Fruit fly (Drosophila melanogaster) whole organism, embryonic: ENCODE data around the gene ocn.
A peak's percentile ranks its signal among the peaks of the same experiment; 100 is the strongest.

Experiments
- Blimp-1 ChIP-seq: fragments of 200-800 bp; sonication (Bioruptor generic); optimal IDR thresholded peaks from 3 replicates; lab custom pipeline; 2018; ENCODE audit warnings: missing biosample characterization, missing genetic modification characterization, mild to moderate bottlenecking, moderate library complexity, missing genetic modification reagents
- Bteb2 ChIP-seq: fragments of 200-800 bp; sonication (Bioruptor generic); optimal IDR thresholded peaks from 2 replicates; lab custom pipeline; 2016; ENCODE audit warnings: missing biosample characterization, missing genetic modification characterization
- CG12104 ChIP-seq: fragments of 200-800 bp; sonication (Bioruptor generic); optimal IDR thresholded peaks from 3 replicates; lab custom pipeline; 2016; ENCODE audit warnings: missing biosample characterization, missing genetic modification characterization
- CG13624 ChIP-seq: fragments of 200-800 bp; sonication (Bioruptor generic); optimal IDR thresholded peaks from 2 replicates; lab custom pipeline; 2016; ENCODE audit warnings: missing biosample characterization, missing genetic modification characterization
- CG15514 ChIP-seq: fragments of 200-800 bp; sonication (Bioruptor generic); optimal IDR thresholded peaks from 3 replicates; lab custom pipeline; 2017; ENCODE audit warnings: missing biosample characterization, missing genetic modification characterization, mild to moderate bottlenecking, moderate library complexity, missing genetic modification reagents
- CG16813 ChIP-seq: fragments of 200-800 bp; sonication (Bioruptor generic); IDR thresholded peaks from 3 replicates; pipeline ENCODE4 v1.3.6; 2022; ENCODE audit warnings: missing biosample characterization, missing genetic modification characterization; ENCODE audit not compliant: partially characterized antibody
- CG17385 ChIP-seq: fragments of 200-800 bp; sonication (Bioruptor generic); optimal IDR thresholded peaks from 3 replicates; lab custom pipeline; 2018; ENCODE audit warnings: missing biosample characterization, mild to moderate bottlenecking, missing genetic modification characterization
- CG1832 ChIP-seq: fragments of 200-800 bp; sonication (Bioruptor generic); optimal IDR thresholded peaks from 2 replicates; lab custom pipeline; 2017; ENCODE audit warnings: missing biosample characterization, mild to moderate bottlenecking, missing genetic modification characterization, inconsistent platforms
- CG30431 ChIP-seq: fragments of 200-800 bp; sonication (Bioruptor generic); optimal IDR thresholded peaks from 2 replicates; lab custom pipeline; 2017; ENCODE audit warnings: missing biosample characterization, missing genetic modification characterization
- CG31224 ChIP-seq: fragments of 200-800 bp; sonication (Bioruptor generic); IDR thresholded peaks from 2 replicates; pipeline ENCODE4 v1.3.6; 2022; ENCODE audit warnings: missing biosample characterization, missing genetic modification characterization
- CG32772 ChIP-seq: fragments of 200-800 bp; sonication (Bioruptor generic); IDR thresholded peaks from 2 replicates; pipeline ENCODE4 v1.3.6; 2022; ENCODE audit warnings: missing biosample characterization, missing genetic modification characterization
- CG34224 ChIP-seq: fragments of 200-800 bp; sonication (Bioruptor generic); IDR thresholded peaks from 3 replicates; pipeline ENCODE4 v1.3.6; 2022; ENCODE audit warnings: missing biosample characterization, missing genetic modification characterization; ENCODE audit not compliant: partially characterized antibody
- CG3838 ChIP-seq: fragments of 200-800 bp; sonication (Bioruptor generic); optimal IDR thresholded peaks from 3 replicates; lab custom pipeline; 2016; ENCODE audit warnings: missing biosample characterization, missing genetic modification characterization
- CG4360 ChIP-seq: fragments of 200-800 bp; sonication (Bioruptor generic); IDR thresholded peaks from 2 replicates; pipeline ENCODE4 v1.3.6; 2022; ENCODE audit warnings: missing biosample characterization, missing genetic modification characterization
- CG9609 ChIP-seq: fragments of 200-800 bp; sonication (Bioruptor generic); optimal IDR thresholded peaks from 3 replicates; lab custom pipeline; 2016; ENCODE audit warnings: missing biosample characterization, missing genetic modification characterization
- CHES-1-like ChIP-seq: fragments of 200-800 bp; sonication (Bioruptor generic); optimal IDR thresholded peaks from 2 replicates; lab custom pipeline; 2016; ENCODE audit warnings: missing biosample characterization, missing genetic modification characterization
- Dad ChIP-seq: fragments of 200-800 bp; sonication (Bioruptor generic); optimal IDR thresholded peaks from 3 replicates; lab custom pipeline; 2016; ENCODE audit warnings: missing biosample characterization, missing genetic modification characterization
- Dbx ChIP-seq: fragments of 200-800 bp; sonication (Bioruptor generic); IDR thresholded peaks from 3 replicates; pipeline ENCODE4 v1.3.6; 2022; ENCODE audit warnings: missing biosample characterization, missing genetic modification characterization
- Dll ChIP-seq: fragments of 200-800 bp; sonication (Bioruptor generic); IDR thresholded peaks from 4 replicates; pipeline ENCODE4 v1.3.6; 2022; ENCODE audit warnings: missing biosample characterization, missing genetic modification characterization; ENCODE audit not compliant: partially characterized antibody
- Doc3 ChIP-seq: fragments of 200-800 bp; sonication (Bioruptor generic); IDR thresholded peaks from 3 replicates; pipeline ENCODE4 v1.3.6; 2022; ENCODE audit warnings: missing biosample characterization, missing genetic modification characterization; ENCODE audit not compliant: partially characterized antibody
- Eip74EF ChIP-seq, 2 experiments: fragments of 200-800 bp in 1 of 2; fragments of >200 bp in 1 of 2; sonication (Bioruptor generic) in 1 of 2; optimal IDR thresholded peaks; 2 replicates each; lab custom pipeline; 2017 to 2019; ENCODE audit warnings: missing biosample characterization in 2 of 2, missing genetic modification characterization in 2 of 2, mild to moderate bottlenecking in 1 of 2, moderate library complexity in 1 of 2
- Ets65A ChIP-seq: fragments of 200-800 bp; sonication (Bioruptor generic); peaks from one replicate; lab custom pipeline; 2016; ENCODE audit warnings: missing biosample characterization, missing genetic modification characterization
- Gsc ChIP-seq: fragments of 200-800 bp; sonication (Bioruptor generic); IDR thresholded peaks from 2 replicates; pipeline ENCODE4 v1.3.6; 2022; ENCODE audit warnings: missing biosample characterization, missing genetic modification characterization
- HLH3B ChIP-seq: fragments of 200-800 bp; sonication (Bioruptor generic); IDR thresholded peaks from 2 replicates; pipeline ENCODE4 v1.3.6; 2022; ENCODE audit warnings: missing biosample characterization, missing genetic modification characterization
- HLHmδ ChIP-seq: fragments of 200-800 bp; sonication (Bioruptor generic); optimal IDR thresholded peaks from 2 replicates; lab custom pipeline; 2018; ENCODE audit warnings: missing biosample characterization, mild to moderate bottlenecking, missing genetic modification characterization, moderate library complexity
- Hmx ChIP-seq: fragments of 200-800 bp; sonication (Bioruptor generic); optimal IDR thresholded peaks from 2 replicates; lab custom pipeline; 2016; ENCODE audit warnings: missing biosample characterization, missing genetic modification characterization
- Hr39 ChIP-seq: fragments of >200 bp; optimal IDR thresholded peaks from 2 replicates; lab custom pipeline; 2017
- Mes4 ChIP-seq: fragments of 200-800 bp; sonication (Bioruptor generic); optimal IDR thresholded peaks from 2 replicates; lab custom pipeline; 2016; ENCODE audit warnings: missing biosample characterization, missing genetic modification characterization
- Optix ChIP-seq: fragments of 200-800 bp; sonication (Bioruptor generic); IDR thresholded peaks from 3 replicates; pipeline ENCODE4 v1.3.6; 2022; ENCODE audit warnings: missing biosample characterization, missing genetic modification characterization
- PHDP ChIP-seq: fragments of 200-800 bp; sonication (Bioruptor generic); optimal IDR thresholded peaks from 3 replicates; lab custom pipeline; 2018; ENCODE audit warnings: missing biosample characterization, mild to moderate bottlenecking, missing genetic modification characterization, moderate library complexity
- Rfx ChIP-seq: fragments of 200-800 bp; sonication (Bioruptor generic); IDR thresholded peaks from 2 replicates; pipeline ENCODE4 v1.3.6; 2022; ENCODE audit warnings: missing biosample characterization, missing genetic modification characterization
- Sin3A ChIP-seq: fragments of >200 bp; optimal IDR thresholded peaks from 2 replicates; lab custom pipeline; 2018
- ase ChIP-seq: fragments of 200-800 bp; sonication (Bioruptor generic); IDR thresholded peaks from 3 replicates; pipeline ENCODE4 v1.3.6; 2022; ENCODE audit warnings: missing biosample characterization, missing genetic modification characterization
- chinmo ChIP-seq: fragments of 200-800 bp; sonication (Bioruptor generic); IDR thresholded peaks from 4 replicates; pipeline ENCODE4 v1.3.6; 2022; ENCODE audit warnings: missing biosample characterization, missing genetic modification characterization; ENCODE audit not compliant: partially characterized antibody
- ci ChIP-seq: fragments of 200-800 bp; sonication (Bioruptor generic); IDR thresholded peaks from 3 replicates; pipeline ENCODE4 v1.3.6; 2022; ENCODE audit warnings: missing biosample characterization, missing genetic modification characterization
- corto ChIP-seq: fragments of 200-800 bp; sonication (Bioruptor generic); optimal IDR thresholded peaks from 2 replicates; lab custom pipeline; 2016; ENCODE audit warnings: missing biosample characterization, mild to moderate bottlenecking, missing genetic modification characterization, moderate library complexity
- crol ChIP-seq: fragments of 200-800 bp; sonication (Bioruptor generic); IDR thresholded peaks from 2 replicates; pipeline ENCODE4 v1.3.6; 2022; ENCODE audit warnings: missing biosample characterization, missing genetic modification characterization
- dmrt11E ChIP-seq: fragments of 200-800 bp; sonication (Bioruptor generic); optimal IDR thresholded peaks from 3 replicates; lab custom pipeline; 2018; ENCODE audit warnings: missing biosample characterization, mild to moderate bottlenecking, missing genetic modification characterization, moderate library complexity
- grn ChIP-seq: fragments of 200-800 bp; sonication (Bioruptor generic); optimal IDR thresholded peaks from 3 replicates; lab custom pipeline; 2017; ENCODE audit warnings: missing biosample characterization, missing genetic modification characterization
- kni ChIP-seq: fragments of 200-800 bp; sonication (Bioruptor generic); optimal IDR thresholded peaks from 3 replicates; lab custom pipeline; 2017; ENCODE audit warnings: mild to moderate bottlenecking, missing biosample characterization, missing genetic modification reagents, missing genetic modification characterization
- lov ChIP-seq, 2 experiments: fragments of 200-800 bp in 1 of 2; fragments of >200 bp in 1 of 2; sonication (Bioruptor generic) in 1 of 2; IDR thresholded peaks in 1 of 2; optimal IDR thresholded peaks in 1 of 2; 2 replicates in 1 of 2; 3 replicates in 1 of 2; pipeline versions ENCODE4 v1.3.6 to Lab custom; 2017 to 2022; ENCODE audit warnings: missing biosample characterization in 1 of 2, missing genetic modification characterization in 1 of 2
- pzg ChIP-seq: fragments of 200-800 bp; sonication (Bioruptor generic); optimal IDR thresholded peaks from 3 replicates; lab custom pipeline; 2018; ENCODE audit warnings: missing biosample characterization, mild to moderate bottlenecking, missing genetic modification characterization, moderate library complexity
- salm ChIP-seq: fragments of 200-800 bp; sonication (Bioruptor generic); optimal IDR thresholded peaks from 2 replicates; lab custom pipeline; 2018; ENCODE audit warnings: missing biosample characterization, mild to moderate bottlenecking, missing genetic modification characterization
- sc ChIP-seq, 3 experiments: fragments of >200 bp in 2 of 3; fragments of 200-800 bp in 1 of 3; sonication (Bioruptor generic) in 1 of 3; optimal IDR thresholded peaks; 2 replicates in 2 of 3; 3 replicates in 1 of 3; lab custom pipeline; 2017; ENCODE audit warnings: mild to moderate bottlenecking in 1 of 3, missing biosample characterization in 1 of 3, missing genetic modification characterization in 1 of 3, missing genetic modification reagents in 1 of 3
- sd ChIP-seq: fragments of 200-800 bp; sonication (Bioruptor generic); optimal IDR thresholded peaks from 3 replicates; lab custom pipeline; 2018; ENCODE audit warnings: missing biosample characterization, mild to moderate bottlenecking, missing genetic modification characterization, moderate library complexity
- shn ChIP-seq: fragments of 200-800 bp; sonication (Bioruptor generic); optimal IDR thresholded peaks from 3 replicates; lab custom pipeline; 2016; ENCODE audit warnings: missing biosample characterization, missing genetic modification characterization
- sima ChIP-seq: fragments of 200-800 bp; sonication (Bioruptor generic); optimal IDR thresholded peaks from 2 replicates; lab custom pipeline; 2016; ENCODE audit warnings: missing biosample characterization, missing genetic modification characterization
- slbo ChIP-seq: fragments of 200-800 bp; sonication (Bioruptor generic); IDR thresholded peaks from 2 replicates; pipeline ENCODE4 v1.3.6; 2022; ENCODE audit warnings: missing biosample characterization, missing genetic modification characterization
- stwl ChIP-seq: fragments of 200-800 bp; sonication (Bioruptor generic); optimal IDR thresholded peaks from 3 replicates; lab custom pipeline; 2018; ENCODE audit warnings: missing biosample characterization, mild to moderate bottlenecking, missing genetic modification characterization, moderate library complexity
- usp ChIP-seq: fragments of >200 bp; optimal IDR thresholded peaks from 2 replicates; lab custom pipeline; 2017; ENCODE audit warnings: missing biosample characterization, missing genetic modification characterization
- wek ChIP-seq: fragments of 200-800 bp; sonication (Bioruptor generic); optimal IDR thresholded peaks from 3 replicates; lab custom pipeline; 2018; ENCODE audit warnings: missing biosample characterization, mild to moderate bottlenecking, missing genetic modification characterization, moderate library complexity

ocn gene

dm6 chr3R:30004648-30005047, 32.9 kb downstream of the ocn start, which contains the start of the genes Nlp and Nph (continued):
- TF ChIP-seq grn (no peak), wek (no peak), Rfx (GFP tag; lab: Robert Waterston, UW) (peak; percentile 48; the same call in 1 of the 2 replicates), Hr39 (lab: Kevin White, UChicago) (no peak), Ets65A (no peak), CG17385 (GFP tag; lab: Kevin White, UChicago) (peak; percentile 5), kni (no peak), CG9609 (GFP tag; lab: Kevin White, UChicago) (no peak), Dad (GFP tag; lab: Kevin White, UChicago) (no peak), CG13624 (GFP tag; lab: Kevin White, UChicago) (peak; percentile 28), Optix (GFP tag; lab: Robert Waterston, UW) (no peak), usp (GFP tag; lab: Kevin White, UChicago) (no peak), Mes4 (GFP tag; lab: Kevin White, UChicago) (no peak), CG32772 (GFP tag; lab: Robert Waterston, UW) (no peak), Hmx (no peak), Gsc (GFP tag; lab: Robert Waterston, UW) (no peak), CG12104 (no peak), stwl (tag; lab: Kevin White, UChicago) (peak; percentile 90), CHES-1-like (GFP tag; lab: Kevin White, UChicago) (peak; percentile 40), sima (GFP tag; lab: Kevin White, UChicago) (no peak), HLH3B (GFP tag; lab: Robert Waterston, UW) (no peak), pzg (peak; percentile 77), sc (optimal IDR thresholded peaks at IDR 0.05; lab: Kevin White, UChicago) (no peak), sc (GFP tag; optimal IDR thresholded peaks at IDR 0.05; lab: Kevin White, UChicago) (no peak), crol (no peak), ci (no peak), CG3838 (GFP tag; lab: Kevin White, UChicago) (peak; percentile 10), CG30431 (no peak), dmrt11E (no peak), Doc3 (GFP tag; lab: Robert Waterston, UW) (peak; percentile 94), chinmo (GFP tag; lab: Robert Waterston, UW) (peak; percentile 74; the same call in 1 of the 4 replicates), sd (no peak), Blimp-1 (GFP tag; lab: Kevin White, UChicago) (no peak), shn (GFP tag; lab: Kevin White, UChicago) (no peak), CG1832 (GFP tag; lab: Kevin White, UChicago) (no peak), lov (optimal IDR thresholded peaks at IDR 0.05; lab: Kevin White, UChicago) (no peak), lov (GFP tag; IDR thresholded peaks at IDR 0.05; lab: Robert Waterston, UW) (no peak), Dbx (GFP tag; lab: Robert Waterston, UW) (0 out of 3 replicates have a peak, but pooled peaks have one; percentile 36), CG4360 (GFP tag; lab: Robert Waterston, UW) (no peak), CG31224 (GFP tag; lab: Robert Waterston, UW) (no peak), salm (no peak), HLHmδ (no peak), CG15514 (GFP tag; lab: Kevin White, UChicago) (peak; percentile 85), PHDP (no peak), Bteb2 (no peak), CG34224 (GFP tag; lab: Robert Waterston, UW) (peak; percentile 92), ase (GFP tag; lab: Robert Waterston, UW) (no peak), Eip74EF (GFP tag; optimal IDR thresholded peaks at IDR 0.05; lab: Kevin White, UChicago) (no peak), Dll (GFP tag; lab: Robert Waterston, UW) (peak; percentile 96), slbo (GFP tag; lab: Robert Waterston, UW) (peak; percentile 45), Sin3A (lab: Kevin White, UChicago) (peak; percentile 84), CG16813 (peak; percentile 86), corto (no peak)
